Worm (Caenorhabditis elegans) whole organism, midembryonic: ENCODE measurements around the gene F41H10.2.

ENCODE experiments used
- T22C8.4 ChIP-seq: fragments of 200-800 bp; sonication (Bioruptor generic); IDR thresholded peaks from 2 replicates; pipeline ENCODE4 v1.3.6; 2022; ENCODE audit warnings: missing genetic modification characterization, missing compliant biosample characterization
- flt-1 ChIP-seq: fragments of 200-800 bp; sonication (Bioruptor generic); IDR thresholded peaks from 2 replicates; pipeline ENCODE4 v1.3.6; 2022; ENCODE audit warnings: missing genetic modification characterization, missing compliant biosample characterization
- klf-2 ChIP-seq: fragments of 200-800 bp; sonication (Bioruptor generic); conservative IDR thresholded peaks from 2 replicates; pipeline ENCODE4 v1.3.6; 2022; ENCODE audit warnings: missing genetic modification reagents, missing genetic modification characterization, missing compliant biosample characterization
- med-1 ChIP-seq: sonication (generic microtip); optimal IDR thresholded peaks from 2 replicates; lab custom pipeline; 2017; ENCODE audit warnings: missing genetic modification characterization, mild to moderate bottlenecking, missing compliant biosample characterization, antibody characterized with exemption, missing genetic modification reagents; ENCODE audit not compliant: insufficient read depth
- ref-1 ChIP-seq: fragments of 200-800 bp; sonication (Bioruptor generic); conservative IDR thresholded peaks from 2 replicates; pipeline ENCODE4 v1.3.6; 2022; ENCODE audit warnings: missing genetic modification reagents, missing genetic modification characterization, missing compliant biosample characterization

DNA sequence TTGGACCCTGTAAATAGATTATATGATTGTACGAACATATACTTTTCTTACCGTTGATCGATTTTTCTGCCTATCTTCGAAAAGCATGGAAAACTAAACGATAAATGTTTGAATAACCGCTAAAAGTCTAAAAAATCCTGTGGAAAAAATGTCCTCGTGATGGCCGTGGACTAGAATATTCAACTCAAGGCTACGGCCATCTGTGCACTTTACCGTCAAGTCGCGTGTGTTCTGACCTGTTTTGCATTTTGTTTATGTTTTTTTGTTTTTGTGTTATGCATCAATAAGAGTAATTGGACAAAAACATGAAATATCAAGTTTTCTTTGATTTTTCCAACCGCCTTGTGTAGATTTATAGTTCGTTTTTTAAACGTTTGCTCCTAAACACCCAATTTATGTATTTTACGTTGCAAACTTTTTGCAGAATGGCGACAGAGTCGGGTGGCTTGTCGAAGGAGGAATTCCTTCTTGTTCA is 17.3 kb upstream of the F41H10.2 start, which contains the start of the genes hda-6 and F41H10.4:
- TF ChIP-seq T22C8.4 (GFP tag; lab: Robert Waterston, UW) (no peak), med-1 (GFP tag; lab: Kevin White, UChicago) (no peak), ref-1 (no peak), klf-2 (GFP tag; lab: Robert Waterston, UW) (no peak), flt-1 (no peak)
